Fruit fly (Drosophila melanogaster): Measurements from ENCODE around the gene Tfb4.

Tfb4 gene

dm6 chr2L:1150554-1150953 lies at the start of gene Tfb4, which contains the start of gene Vps29:
Gene Tfb4, minus strand, starts transcription at chr2L:1150677.
Gene Vps29, plus strand, starts transcription at chr2L:1150766.
- peak; percentile 62 for TF ChIP-seq CG17801 (GFP tag; optimal IDR thresholded peaks at IDR 0.05; ENCODE audit: partially characterized antibody)

DNA sequence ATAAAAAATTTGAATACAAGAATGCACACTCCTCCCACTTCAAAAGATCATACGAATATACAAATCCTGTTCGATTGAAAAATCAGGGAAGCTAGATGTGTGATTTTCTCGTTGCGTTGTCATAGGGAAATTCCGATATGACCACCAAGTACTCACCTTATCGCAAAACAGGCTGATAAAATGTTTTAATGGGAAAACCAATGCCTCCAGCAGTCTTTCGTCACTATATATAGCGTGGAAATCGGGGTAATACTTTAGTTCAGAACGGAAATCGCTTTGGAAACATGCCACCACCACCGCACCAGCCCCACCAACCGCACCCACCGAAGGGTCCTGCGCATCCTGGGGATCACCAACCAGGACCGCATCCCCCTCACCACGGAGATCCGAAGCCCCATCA lies 48.7 kb upstream of the Tfb4 start, which contains the start of the genes CG5139 and CG43348:
CG5139 (minus strand) TSS at position 101 of the 400 bp plus-strand sequence.
CG43348 (plus strand) TSS at position 247 of the 400 bp plus-strand sequence.
- no peak for TF ChIP-seq CG17801 (GFP tag; optimal IDR thresholded peaks at IDR 0.05; ENCODE audit: partially characterized antibody)

dm6 chr2L:1185642-1186497 lies 35.4 kb upstream of the Tfb4 start, which contains the start of gene CG5001:
Gene CG5001, plus strand, starts transcription at chr2L:1185757.
- peak; percentile 71 for TF ChIP-seq CG17801 (GFP tag; optimal IDR thresholded peaks at IDR 0.05; ENCODE audit: partially characterized antibody)

DNA sequence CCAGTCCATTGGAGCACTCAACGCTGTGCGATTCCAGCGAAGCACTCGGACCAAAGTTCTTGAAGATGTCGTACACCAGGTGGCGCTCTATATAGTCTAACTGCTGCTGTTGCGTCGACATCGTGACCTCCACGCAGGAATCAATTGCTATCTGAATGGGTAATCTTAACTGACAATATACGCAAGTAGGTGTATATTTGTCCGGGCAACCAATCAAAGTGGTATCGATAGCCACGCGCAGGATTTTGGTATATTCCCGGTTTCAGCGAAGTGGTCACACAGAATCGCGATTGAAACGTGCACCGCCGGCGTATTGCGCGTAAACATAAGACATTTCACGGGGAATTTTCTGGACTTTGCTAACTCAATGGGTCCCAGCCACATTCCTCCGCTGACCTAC lies 33.3 kb upstream of the Tfb4 start, which contains the start of the genes CG5126 and Tgt:
CG5126 (minus strand) TSS at position 222 of the 400 bp plus-strand sequence.
Tgt (plus strand) TSS at position 267 of the 400 bp plus-strand sequence.
- TF ChIP-seq CG17801 (GFP tag; optimal IDR thresholded peaks at IDR 0.05; ENCODE audit: partially characterized antibody) = no peak

DNA sequence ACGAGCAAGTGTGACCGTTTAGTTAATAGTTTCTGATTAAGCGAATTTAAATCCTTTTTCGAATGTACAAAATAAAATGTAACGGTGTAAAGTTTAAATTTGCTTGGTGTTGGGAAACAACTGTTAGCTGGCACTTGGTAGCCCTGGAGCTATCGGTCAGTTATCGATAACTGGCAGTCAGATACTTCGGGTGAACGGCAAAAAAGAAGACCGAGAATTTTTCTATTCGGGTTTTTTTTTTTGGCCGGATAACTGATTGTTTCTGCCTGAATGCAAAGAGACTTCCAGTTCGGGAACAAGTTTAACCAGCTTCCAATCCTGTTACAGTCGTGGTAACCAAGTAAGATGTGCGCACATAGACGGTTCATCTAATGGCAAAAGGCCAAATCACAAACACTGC lies 27.0 kb upstream of the Tfb4 start, which contains the start of gene CG4896:
CG4896 (plus strand) TSS at position 169 of the 400 bp plus-strand sequence.
- TF ChIP-seq CG17801 (GFP tag; optimal IDR thresholded peaks at IDR 0.05; ENCODE audit: partially characterized antibody) = peak; percentile 2

DNA sequence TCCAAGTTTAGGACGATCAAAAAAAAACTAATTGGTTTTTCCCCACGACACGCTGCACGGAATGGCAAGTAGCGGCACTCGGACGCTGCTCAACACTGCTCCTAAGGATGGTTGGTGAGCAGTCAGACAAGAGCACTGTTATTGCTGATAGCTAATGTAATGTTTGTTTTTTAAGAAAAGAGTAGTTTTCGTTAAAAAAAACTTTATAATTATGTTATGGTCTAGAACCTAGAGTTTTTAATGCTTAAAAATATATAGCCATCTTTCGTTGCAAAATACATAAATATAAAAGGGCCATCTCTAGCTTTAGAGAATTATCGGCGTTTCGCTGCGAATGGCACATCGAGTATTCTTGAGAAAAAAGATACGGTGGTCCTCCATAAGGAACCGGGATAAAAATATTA lies 22.2 kb upstream of the Tfb4 start, which contains the start of the genes Charon and CG4887:
Charon (minus strand) TSS at position 102 of the 404 bp plus-strand sequence.
CG4887 (plus strand) TSS at position 306 of the 404 bp plus-strand sequence.
- TF ChIP-seq CG17801 (GFP tag; optimal IDR thresholded peaks at IDR 0.05; ENCODE audit: partially characterized antibody) = peak; percentile 50

dm6 chr2L:1169867-1170415 lies 19.5 kb upstream of the Tfb4 start, which contains the start of the genes CG31922 and Plap:
Gene CG31922, plus strand, starts transcription at chr2L:1170181.
Gene Plap, minus strand, starts transcription at chr2L:1170365.
- peak; percentile 69 for TF ChIP-seq CG17801 (GFP tag; optimal IDR thresholded peaks at IDR 0.05; ENCODE audit: partially characterized antibody)

DNA sequence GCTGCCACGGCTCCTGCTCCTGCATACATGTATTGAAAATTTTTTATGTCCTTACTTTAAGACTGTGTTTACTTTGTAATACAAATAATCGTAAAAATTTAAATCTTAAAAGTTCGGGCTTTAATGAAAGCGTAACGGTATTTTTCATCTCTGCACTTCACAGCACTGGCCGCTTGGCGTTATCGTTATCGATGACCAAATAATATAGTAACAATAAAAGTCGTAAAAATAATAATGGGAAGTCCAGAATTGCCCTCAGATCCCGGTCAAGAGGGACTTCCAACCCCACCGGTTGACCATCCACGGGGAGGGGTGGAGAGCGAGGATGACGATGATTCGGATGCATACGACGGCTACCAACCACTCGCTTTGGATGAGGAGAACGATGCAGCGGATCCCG lies 15.8 kb upstream of the Tfb4 start, which contains the start of gene CG14341:
CG14341 (plus strand) TSS at position 181 of the 400 bp plus-strand sequence.
- no peak for TF ChIP-seq CG17801 (GFP tag; optimal IDR thresholded peaks at IDR 0.05; ENCODE audit: partially characterized antibody)

DNA sequence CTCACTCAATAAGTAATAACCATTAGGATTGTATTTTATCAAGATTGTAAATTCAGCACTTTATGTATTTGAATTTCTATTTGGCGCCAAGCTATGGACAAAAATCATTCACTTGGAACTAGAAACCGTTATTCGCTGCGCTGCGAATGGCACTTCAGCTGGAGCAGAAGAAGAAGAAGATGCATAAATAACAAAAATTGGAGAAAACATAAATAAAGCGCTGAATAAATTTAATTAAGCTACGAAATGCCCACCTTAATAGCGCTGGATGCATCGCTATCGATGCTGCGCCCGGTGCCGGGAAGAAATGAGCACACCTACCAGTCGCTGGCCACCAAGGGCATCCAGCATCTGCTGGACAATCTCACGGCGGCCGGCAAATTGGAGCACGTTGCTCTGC lies 13.8 kb upstream of the Tfb4 start, which contains the start of gene IntS14:
IntS14 (plus strand) TSS at position 150 of the 400 bp plus-strand sequence.
- TF ChIP-seq CG17801 (GFP tag; optimal IDR thresholded peaks at IDR 0.05; ENCODE audit: partially characterized antibody) = peak; percentile 2

dm6 chr2L:1163538-1164143 lies 13.2 kb upstream of the Tfb4 start, which contains the start of gene CG5080:
Gene CG5080, minus strand, starts transcription at chr2L:1163886.
- TF ChIP-seq CG17801 (GFP tag; optimal IDR thresholded peaks at IDR 0.05; ENCODE audit: partially characterized antibody) = no peak

dm6 chr2L:1158519-1159319 lies 8.2 kb upstream of the Tfb4 start, which contains the start of gene Tango14:
Gene Tango14, plus strand, starts transcription at chr2L:1158661.
- TF ChIP-seq CG17801 (GFP tag; optimal IDR thresholded peaks at IDR 0.05; ENCODE audit: partially characterized antibody) = no peak

dm6 chr2L:1157679-1158518 lies 7.4 kb upstream of the Tfb4 start, which contains the start of gene capt:
Gene capt, minus strand, starts transcription at chr2L:1158262.
- no peak for TF ChIP-seq CG17801 (GFP tag; optimal IDR thresholded peaks at IDR 0.05; ENCODE audit: partially characterized antibody)

- TF ChIP-seq CG17801 (GFP tag; optimal IDR thresholded peaks at IDR 0.05; ENCODE audit: partially characterized antibody) = no peak
Measured at dm6 chr2L:1157357-1157678, 6.8 kb upstream of the Tfb4 start.
